Worm (Caenorhabditis elegans) whole organism, mixed stage, embryonic: ENCODE data around the gene C17F4.3.
"Not testable (repeated sequence)": the region's sequence is repeated elsewhere in the genome, so short reads cannot be mapped to it uniquely, and the experiment has no call there.

Source experiments
- M03D4.4 ChIP-seq: sonication (generic microtip); optimal IDR thresholded peaks from 2 replicates; lab custom pipeline; 2017; ENCODE audit warnings: mild to moderate bottlenecking, missing genetic modification characterization, missing compliant biosample characterization
- cnd-1 ChIP-seq: fragments of 200-800 bp; sonication (Bioruptor generic); optimal IDR thresholded peaks from 2 replicates; lab custom pipeline; 2018; ENCODE audit warnings: mild to moderate bottlenecking, missing genetic modification characterization, missing compliant biosample characterization
- drap-1 ChIP-seq: fragments of 200-800 bp; sonication (Bioruptor generic); optimal IDR thresholded peaks from 3 replicates; lab custom pipeline; 2018; ENCODE audit warnings: mild to moderate bottlenecking, missing genetic modification characterization, missing compliant biosample characterization
- flh-1 ChIP-seq: fragments of 200-800 bp; sonication (Bioruptor generic); optimal IDR thresholded peaks from 2 replicates; lab custom pipeline; 2018; ENCODE audit warnings: mild to moderate bottlenecking, missing genetic modification characterization, moderate library complexity, missing compliant biosample characterization
- lin-32 ChIP-seq: fragments of 200-800 bp; sonication (Bioruptor generic); optimal IDR thresholded peaks from 2 replicates; lab custom pipeline; 2018; ENCODE audit warnings: mild to moderate bottlenecking, missing genetic modification characterization, missing compliant biosample characterization
- lsy-2 ChIP-seq: fragments of 150-350 bp; optimal IDR thresholded peaks from 2 replicates; lab custom pipeline; 2014; ENCODE audit warnings: missing biosample characterization, missing genetic modification characterization
- mep-1 ChIP-seq: fragments of 150-350 bp; optimal IDR thresholded peaks from 2 replicates; lab custom pipeline; 2017; ENCODE audit warnings: missing biosample characterization, missing genetic modification reagents, missing genetic modification characterization, inconsistent platforms
- mls-2 ChIP-seq: sonication (generic microtip); optimal IDR thresholded peaks from 2 replicates; lab custom pipeline; 2016; ENCODE audit warnings: mild to moderate bottlenecking, missing genetic modification characterization, moderate library complexity, missing compliant biosample characterization
- nhr-12 ChIP-seq: fragments of 150-350 bp; optimal IDR thresholded peaks from 2 replicates; lab custom pipeline; 2014; ENCODE audit warnings: missing biosample characterization, missing genetic modification characterization
- nhr-2 ChIP-seq: fragments of 150-350 bp; optimal IDR thresholded peaks from 2 replicates; lab custom pipeline; 2014; ENCODE audit warnings: missing biosample characterization, missing genetic modification characterization
- nhr-28 ChIP-seq: fragments of 150-350 bp; optimal IDR thresholded peaks from 2 replicates; lab custom pipeline; 2014; ENCODE audit warnings: missing biosample characterization, missing genetic modification characterization
- tbx-8 ChIP-seq: fragments of 200-800 bp; sonication (Bioruptor generic); optimal IDR thresholded peaks from 2 replicates; lab custom pipeline; 2018; ENCODE audit warnings: mild to moderate bottlenecking, missing genetic modification characterization, moderate library complexity, missing compliant biosample characterization

Gene C17F4.3

DNA sequence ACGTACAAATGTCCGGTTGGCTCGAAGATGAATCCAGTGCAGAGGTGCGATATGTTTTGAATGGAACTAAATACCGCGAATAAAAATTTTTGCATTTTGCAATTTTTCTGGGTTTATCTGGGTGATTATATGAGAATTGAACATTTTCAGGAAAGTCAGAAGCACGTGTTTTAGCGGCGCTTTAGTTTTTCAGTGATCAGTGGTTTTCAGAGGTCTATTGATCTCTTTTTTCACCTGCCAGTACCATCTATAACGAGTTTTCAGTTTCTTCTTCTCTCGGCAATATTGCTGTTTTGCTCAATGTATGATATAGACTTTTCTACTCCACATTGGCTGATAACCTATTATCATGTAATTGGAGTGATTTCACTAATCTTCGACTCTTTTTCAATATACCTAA, 46.8 kb downstream of the C17F4.3 start, which contains the start of gene sri-63:
Gene sri-63 (plus strand): TSS at position 301 of the 400 bp plus-strand sequence.
- TF ChIP-seq lin-32 (GFP tag; lab: Kevin White, UChicago) (no peak), flh-1 (GFP tag; lab: Kevin White, UChicago) (no peak), mls-2 (tag; lab: Kevin White, UChicago) (no peak), cnd-1 (tag; lab: Kevin White, UChicago) (no peak), nhr-2 (no peak), drap-1 (no peak), mep-1 (tag; lab: Kevin White, UChicago) (no peak), tbx-8 (GFP tag; lab: Kevin White, UChicago) (no peak), nhr-28 (tag; lab: Kevin White, UChicago) (no peak), lsy-2 (tag; lab: Kevin White, UChicago) (no peak)

ce11 chrII:3290544-3290943, 50.2 kb downstream of the C17F4.3 start, which contains the start of gene F39E9.14:
Gene F39E9.14 (minus strand): TSS chrII:3290644.
- TF ChIP-seq drap-1; nhr-12 (tag; lab: Kevin White, UChicago); M03D4.4: not testable (repeated sequence)
